Fruit fly (Drosophila melanogaster) whole organism, larva: ENCODE results near the gene CG42494.

ENCODE experiments used
- noc ChIP-seq: fragments of 200-800 bp; sonication (Bioruptor generic); optimal IDR thresholded peaks from 3 replicates; lab custom pipeline; 2019; ENCODE audit warnings: missing biosample characterization, mild to moderate bottlenecking, missing genetic modification characterization, moderate library complexity

CG42494 gene

dm6 chr3L:3166200-3166695 is 18.0 kb upstream of the CG42494 start, which contains the start of gene Asciz:
TSS of gene Asciz (minus strand) at chr3L:3166250.
- TF ChIP-seq noc: no peak

DNA sequence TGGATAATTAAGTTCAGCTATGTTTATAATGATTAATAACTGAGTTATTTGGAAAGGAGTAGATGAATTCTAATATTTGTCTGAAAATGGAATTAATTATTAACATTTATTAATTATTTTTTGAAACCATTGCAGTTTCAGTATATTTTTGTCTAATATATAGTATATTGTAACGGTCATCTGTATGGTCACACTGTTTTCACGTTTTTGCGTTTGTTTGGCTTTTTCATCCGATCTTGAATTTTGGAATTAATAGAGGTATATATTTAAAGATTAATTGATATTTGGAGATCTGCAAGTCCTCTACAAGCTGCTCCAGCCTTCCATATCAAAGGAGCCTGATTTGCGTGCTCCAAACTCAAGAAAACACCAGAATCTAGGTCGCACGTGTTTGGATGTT is 15.1 kb upstream of the CG42494 start, which contains the start of the genes CG32278 and CG32281:
TSS of gene CG32278 (plus strand) at position 180 of the 400 bp plus-strand sequence.
TSS of gene CG32281 (plus strand) at position 269 of the 400 bp plus-strand sequence.
- TF ChIP-seq noc: no peak

dm6 chr3L:3172445-3172844 is 11.8 kb upstream of the CG42494 start, which contains the start of gene CG14963:
TSS of gene CG14963 (minus strand) at chr3L:3172545.
- TF ChIP-seq noc: no peak

dm6 chr3L:3177872-3178271 is 6.3 kb upstream of the CG42494 start:
- TF ChIP-seq noc: no peak

DNA sequence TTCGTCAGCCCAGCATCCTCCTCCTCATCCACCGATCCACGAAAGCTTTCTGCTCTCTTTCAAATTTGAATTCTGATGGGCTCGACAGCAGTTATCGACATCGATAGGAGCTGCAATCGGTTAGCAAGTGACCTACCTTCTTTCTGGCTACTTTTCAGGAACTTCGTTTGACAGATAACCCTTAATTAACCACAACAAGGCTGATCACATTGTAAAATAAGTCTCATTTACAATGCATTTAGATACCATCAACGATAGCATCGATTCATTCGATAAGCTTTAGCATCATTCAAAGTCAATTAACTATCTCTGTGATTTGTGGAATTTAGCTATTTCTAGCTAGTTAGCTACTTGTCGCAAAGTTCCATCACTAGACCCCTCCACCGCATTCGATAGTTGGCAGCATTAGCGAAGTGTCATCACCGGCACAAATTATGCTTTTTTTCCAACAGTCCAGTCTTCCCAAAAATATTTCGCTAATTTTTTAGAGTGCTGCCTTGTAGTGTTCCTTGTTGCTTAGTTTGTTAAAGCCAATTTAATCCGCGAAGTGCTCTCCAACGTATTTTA is 5.6 kb upstream of the CG42494 start, which contains the start of the genes MnM and Girdin:
TSS of gene MnM (minus strand) at position 51 of the 567 bp plus-strand sequence.
TSS of gene Girdin (plus strand) at position 401 of the 567 bp plus-strand sequence.
- TF ChIP-seq noc: no peak

DNA sequence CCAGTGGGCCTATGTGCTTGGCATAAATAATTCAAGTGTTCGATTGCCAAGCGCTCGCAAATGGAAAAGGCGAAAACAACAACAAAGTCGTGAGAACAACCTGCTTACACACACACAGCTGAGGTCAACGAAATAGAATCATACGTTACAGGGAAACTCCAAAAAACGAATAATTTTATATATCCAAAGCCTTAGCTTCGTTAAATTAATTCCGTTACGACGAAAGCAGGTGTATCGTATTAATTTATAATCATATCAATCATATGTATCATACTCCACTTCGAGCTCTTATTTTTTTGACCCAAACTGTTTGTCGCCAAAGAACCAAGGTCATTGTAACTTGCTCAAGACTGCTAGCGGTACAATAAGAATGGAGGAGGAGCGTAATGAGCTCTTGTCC is 4.7 kb upstream of the CG42494 start:
- peak; percentile 84 for TF ChIP-seq noc

DNA sequence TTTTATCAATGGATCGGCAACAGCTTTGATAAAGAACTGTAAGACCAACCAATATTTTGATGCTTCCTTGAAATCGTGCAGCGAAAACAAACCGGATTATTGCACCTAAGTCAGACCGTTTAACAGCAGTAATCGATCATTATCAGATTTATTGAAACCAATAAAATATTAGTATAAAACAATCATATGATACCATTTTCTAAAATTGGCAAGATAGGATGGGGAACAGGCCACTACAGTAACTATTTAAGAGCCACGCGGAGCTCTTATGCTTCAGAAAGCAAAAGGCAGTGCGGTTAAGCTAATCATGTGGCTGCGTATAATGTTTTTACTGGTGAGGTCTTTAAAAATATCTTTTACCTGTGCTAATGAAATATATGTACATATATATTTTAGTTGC is 2.2 kb downstream of the CG42494 start, which contains the start of gene CG32284:
TSS of gene CG32284 (plus strand) at position 301 of the 400 bp plus-strand sequence.
- TF ChIP-seq noc: no peak

dm6 chr3L:3187263-3187662 is 3.1 kb downstream of the CG42494 start, which contains the start of gene CG14957:
TSS of gene CG14957 (plus strand) at chr3L:3187563.
- peak; percentile 39 for TF ChIP-seq noc

DNA sequence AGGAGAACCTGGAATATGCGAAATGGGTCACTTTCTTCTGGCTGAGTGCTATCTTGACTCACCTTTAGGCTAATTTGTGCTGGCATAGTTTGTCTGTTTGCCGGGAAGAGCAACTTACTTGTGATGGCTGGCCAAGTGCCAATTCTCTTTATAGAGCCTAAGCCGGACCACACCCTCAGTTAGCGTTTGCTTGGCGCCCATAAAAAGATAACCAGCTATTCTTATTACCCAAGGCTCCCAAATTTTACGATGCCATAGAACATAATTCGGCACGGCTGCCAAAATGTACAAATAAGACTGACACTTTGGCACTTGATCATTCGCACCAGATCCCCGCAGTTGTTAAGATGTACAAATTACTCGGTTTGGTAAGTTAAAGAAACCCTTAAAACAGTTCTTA is 5.4 kb downstream of the CG42494 start, which contains the start of the genes CG42525 and CG14958:
TSS of gene CG42525 (minus strand) at position 101 of the 400 bp plus-strand sequence.
TSS of gene CG14958 (plus strand) at position 332 of the 400 bp plus-strand sequence.
- TF ChIP-seq noc: no peak

DNA sequence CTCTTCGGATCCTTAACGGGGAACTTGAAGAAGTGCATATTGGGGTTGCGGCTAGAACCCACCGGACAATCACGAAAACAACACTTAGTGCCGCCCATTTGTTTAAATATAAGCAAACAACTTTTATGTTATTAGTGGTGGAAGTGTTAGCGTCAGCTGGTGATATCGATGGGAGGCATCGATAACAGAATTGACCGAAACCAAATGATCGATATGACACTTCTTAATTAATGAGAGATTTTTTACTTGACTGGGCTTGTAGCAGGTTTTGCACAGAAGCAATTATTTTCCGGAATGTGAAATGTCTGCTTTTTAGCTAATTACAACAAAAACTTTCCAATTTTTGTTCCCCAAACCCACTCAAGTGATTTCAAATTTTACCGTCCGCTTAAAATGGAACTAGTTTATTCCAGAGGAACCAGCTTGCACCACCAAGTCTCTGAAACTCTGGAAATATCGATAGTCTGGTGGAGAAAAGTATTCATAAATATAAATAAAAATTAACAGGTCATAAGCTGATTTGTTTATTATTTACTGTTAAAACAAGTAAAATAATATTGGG is 8.2 kb downstream of the CG42494 start, which contains the start of gene CG14965:
TSS of gene CG14965 (minus strand) at position 159 of the 562 bp plus-strand sequence.
- TF ChIP-seq noc: no peak

DNA sequence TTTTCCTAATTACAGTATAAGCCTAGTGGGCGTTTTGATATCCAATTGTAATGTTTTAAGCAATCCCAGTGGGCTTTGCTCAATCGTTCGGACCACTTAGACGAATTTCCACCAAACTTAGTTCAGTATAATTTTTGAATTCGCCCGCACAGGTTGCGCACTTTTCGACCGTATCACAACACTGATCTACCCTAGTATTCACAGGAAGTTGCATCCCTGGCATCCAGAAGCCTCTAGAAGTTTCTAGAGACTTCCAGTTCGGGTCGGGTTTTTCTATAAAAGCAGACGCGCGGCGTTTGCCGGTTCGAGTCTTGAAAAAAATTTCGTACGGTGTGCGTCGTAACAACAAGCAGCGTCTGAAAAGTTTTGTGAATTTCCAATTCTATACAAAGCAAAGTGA is 8.7 kb downstream of the CG42494 start, which contains the start of gene Hsp83:
TSS of gene Hsp83 (plus strand) at position 58 of the 400 bp plus-strand sequence.
- TF ChIP-seq noc: peak; percentile 87

- TF ChIP-seq noc: peak; percentile 93
Observed at dm6 chr3L:3194059-3194458, 9.9 kb downstream of the CG42494 start.

DNA sequence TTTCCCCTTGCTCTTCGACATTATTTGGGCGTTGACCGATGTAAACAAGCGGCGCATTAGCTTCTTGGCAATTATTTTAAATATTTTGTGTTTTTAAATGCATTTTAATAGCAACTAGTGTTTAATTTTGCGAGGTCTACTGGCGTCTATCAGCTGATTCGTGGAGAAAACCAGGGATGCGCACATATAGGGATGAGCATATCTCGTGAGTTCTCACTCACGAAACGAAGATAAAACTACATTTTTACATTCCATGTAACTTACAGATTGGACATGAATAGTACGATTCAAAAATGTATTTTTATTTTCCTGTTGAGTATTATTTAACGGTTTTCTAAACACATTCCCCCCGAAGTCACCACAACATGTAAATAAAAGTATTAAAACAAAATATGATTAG is 13.3 kb downstream of the CG42494 start, which contains the start of gene CG14966:
TSS of gene CG14966 (minus strand) at position 168 of the 400 bp plus-strand sequence.
- TF ChIP-seq noc: no peak

DNA sequence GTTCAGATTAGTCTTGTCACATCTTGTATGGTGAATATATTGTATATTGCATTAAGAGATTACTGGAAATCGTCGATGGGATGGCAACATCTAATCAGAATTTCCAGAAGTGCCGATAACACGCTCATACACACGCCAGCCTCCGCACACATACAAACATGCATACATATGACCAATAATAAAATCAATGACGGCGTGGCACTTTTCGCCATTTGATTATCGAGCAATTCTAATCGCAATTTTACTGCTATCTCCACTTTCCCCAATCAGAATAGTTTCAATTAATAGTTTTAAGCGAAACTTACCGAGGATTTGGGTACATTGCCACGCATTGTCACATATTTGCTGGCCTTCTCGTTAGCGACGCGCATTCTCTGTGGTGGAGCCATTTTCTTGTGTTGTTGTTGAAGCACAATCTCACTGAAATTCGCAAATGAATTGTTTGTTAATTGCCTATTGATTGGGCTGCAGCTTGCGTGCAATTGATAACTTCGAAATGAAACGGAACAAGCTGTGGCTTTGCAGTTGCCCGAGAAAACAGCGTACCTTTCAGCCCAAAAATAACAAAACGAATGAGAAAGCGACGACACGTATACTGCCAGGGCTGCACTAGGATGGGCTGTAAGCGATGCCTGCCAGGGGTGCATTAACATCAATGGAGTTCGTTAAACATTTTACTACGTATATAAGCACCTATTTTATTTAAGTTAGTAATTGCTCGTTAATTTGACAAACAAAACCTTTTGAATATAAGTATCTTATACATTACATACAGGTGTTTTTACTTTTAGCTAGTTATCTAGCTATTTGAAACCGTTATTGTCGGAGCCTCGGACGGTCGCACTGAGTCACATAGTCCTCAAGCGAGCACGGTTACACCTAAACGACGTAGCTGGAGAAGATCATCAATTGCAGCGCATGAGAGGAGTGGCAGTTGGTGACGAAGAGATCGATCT is 14.5 kb downstream of the CG42494 start, which contains the start of the genes CG32276 and gry:
TSS of gene CG32276 (minus strand) at position 601 of the 956 bp plus-strand sequence.
TSS of gene gry (plus strand) at position 644 of the 956 bp plus-strand sequence.
- TF ChIP-seq noc: peak; percentile 82

- TF ChIP-seq noc: no peak
Observed at dm6 chr3L:3203062-3203461, 18.9 kb downstream of the CG42494 start, which contains the start of gene CG32271. TSS of gene CG32271 (minus strand) at chr3L:3203162.

DNA sequence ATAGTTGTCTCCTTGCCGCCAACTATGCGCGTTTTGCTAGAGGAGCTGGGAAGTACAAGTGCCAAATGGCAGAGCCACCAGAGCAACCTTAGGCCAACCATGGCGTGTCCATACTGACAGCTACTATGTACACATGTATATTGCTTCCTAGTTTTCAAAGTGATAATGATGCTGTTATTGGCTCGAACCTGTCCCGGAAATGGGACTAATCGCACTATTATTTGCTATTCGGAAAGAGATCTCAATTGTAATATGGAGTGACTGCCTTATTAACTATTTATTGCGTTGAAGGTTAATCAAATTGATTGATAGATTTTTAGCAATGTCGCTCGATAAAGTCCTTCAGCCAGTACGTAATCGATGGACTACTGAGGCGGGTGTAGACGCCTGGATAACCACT is 20.1 kb downstream of the CG42494 start, which contains the start of gene CG33159:
TSS of gene CG33159 (minus strand) at position 101 of the 400 bp plus-strand sequence.
- no peak for TF ChIP-seq noc
